Fruit fly (Drosophila melanogaster) whole organism, pupa: ENCODE measurements around the gene pall.

Source experiments
- CG12605 ChIP-seq: fragments of 200-800 bp; sonication (Bioruptor generic); IDR thresholded peaks from 2 replicates; pipeline ENCODE4 v1.3.6; 2022; ENCODE audit warnings: missing biosample characterization, missing genetic modification characterization
- CG15710 ChIP-seq: fragments of 200-800 bp; sonication (Bioruptor generic); optimal IDR thresholded peaks from 2 replicates; lab custom pipeline; 2018; ENCODE audit warnings: missing biosample characterization, mild to moderate bottlenecking, missing genetic modification characterization, moderate library complexity
- CG32121 ChIP-seq: fragments of 200-800 bp; sonication (Bioruptor generic); IDR thresholded peaks from 2 replicates; pipeline ENCODE4 v1.3.6; 2022; ENCODE audit warnings: missing biosample characterization, missing genetic modification characterization
- CG4496 ChIP-seq: fragments of 200-800 bp; sonication (Bioruptor generic); IDR thresholded peaks from 3 replicates; pipeline ENCODE4 v1.3.6; 2022; ENCODE audit warnings: missing biosample characterization, missing genetic modification characterization
- CG9948 ChIP-seq: fragments of 200-800 bp; sonication (Bioruptor generic); optimal IDR thresholded peaks from 2 replicates; lab custom pipeline; 2018; ENCODE audit warnings: missing biosample characterization, mild to moderate bottlenecking, missing genetic modification characterization, moderate library complexity
- D1 ChIP-seq: fragments of 200-800 bp; sonication (Bioruptor generic); optimal IDR thresholded peaks from 2 replicates; lab custom pipeline; 2018; ENCODE audit warnings: missing biosample characterization, mild to moderate bottlenecking, missing genetic modification characterization, moderate library complexity
- EcR ChIP-seq: fragments of 200-800 bp; sonication (Bioruptor generic); optimal IDR thresholded peaks from 3 replicates; lab custom pipeline; 2019; ENCODE audit warnings: missing biosample characterization, missing genetic modification characterization, mild to moderate bottlenecking, moderate library complexity, missing genetic modification reagents
- Pif1B ChIP-seq: fragments of 200-800 bp; sonication (Bioruptor generic); optimal IDR thresholded peaks from 3 replicates; lab custom pipeline; 2016; ENCODE audit warnings: missing biosample characterization, missing genetic modification characterization
- rn ChIP-seq: fragments of 200-800 bp; sonication (Bioruptor generic); IDR thresholded peaks from 2 replicates; pipeline ENCODE4 v1.3.6; 2022; ENCODE audit warnings: missing biosample characterization, missing genetic modification characterization

DNA sequence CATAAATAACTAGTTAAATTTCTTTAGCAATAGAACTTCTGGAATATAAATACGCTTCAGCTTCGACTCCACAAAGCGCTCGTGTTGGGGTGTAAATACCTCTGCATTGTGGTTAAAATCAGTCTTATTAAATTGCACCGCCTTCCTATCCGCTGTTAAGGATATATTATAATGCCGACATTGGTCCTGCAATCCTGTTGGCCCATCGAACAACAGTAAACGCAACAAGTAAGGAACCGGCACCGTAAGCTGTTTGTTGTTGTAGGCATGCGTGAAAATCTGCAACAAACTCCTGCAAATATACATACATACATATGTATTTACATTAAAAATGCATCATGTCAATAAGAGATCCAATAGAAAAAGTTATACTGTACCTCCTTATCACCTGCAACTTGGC is 31.2 kb downstream of the pall start:
- no peak for TF ChIP-seq Pif1B (GFP tag; lab: Kevin White, UChicago)
- TF ChIP-seq D1 (tag; lab: Kevin White, UChicago): no peak
- TF ChIP-seq CG9948 (tag; lab: Kevin White, UChicago): no peak
- no peak for TF ChIP-seq CG4496 (GFP tag; lab: Robert Waterston, UW)
- no peak for TF ChIP-seq CG15710 (tag; lab: Kevin White, UChicago)
- no peak for TF ChIP-seq EcR (GFP tag; lab: Kevin White, UChicago)
- TF ChIP-seq CG32121 (GFP tag; lab: Robert Waterston, UW): no peak
- no peak for TF ChIP-seq rn
- TF ChIP-seq CG12605 (GFP tag; lab: Robert Waterston, UW): no peak
